Worm (Caenorhabditis elegans): ENCODE measurements around the gene nhr-197.
"Not testable (repeated sequence)": the region's sequence is repeated elsewhere in the genome, so short reads cannot be mapped to it uniquely, and the experiment has no call there.

nhr-197 gene

ce11 chrV:15668870-15669269 is 18.9 kb upstream of the nhr-197 start, which contains the start of gene K06B4.4:
Gene K06B4.4, plus strand, starts transcription at chrV:15669170.
- TF ChIP-seq daf-12 (tag; optimal IDR thresholded peaks at IDR 0.05) = no peak

- TF ChIP-seq ama-1 (optimal IDR thresholded peaks at IDR 0.05); madf-9 (GFP tag; conservative IDR thresholded peaks at IDR 0.05); dpl-1 (GFP tag; optimal IDR thresholded peaks at IDR 0.05): not testable (repeated sequence)
These were observed 17.6 kb upstream of the nhr-197 start, which contains the start of gene K06B4.15 for ce11 chrV:15670139-15670538. Gene K06B4.15, plus strand, starts transcription at chrV:15670439.

ce11 chrV:15673707-15674106 is 14.1 kb upstream of the nhr-197 start, which contains the start of gene nhr-51:
Gene nhr-51, plus strand, starts transcription at chrV:15674007.
- TF ChIP-seq zag-1 (tag; optimal IDR thresholded peaks at IDR 0.05) = no peak
- TF ChIP-seq tag-97 (GFP tag; IDR thresholded peaks at IDR 0.05) = no peak
- TF ChIP-seq hlh-11 (tag; optimal IDR thresholded peaks at IDR 0.05) = no peak
- no peak for TF ChIP-seq hif-1 (tag; optimal IDR thresholded peaks at IDR 0.05)
- TF ChIP-seq madf-9 (GFP tag; conservative IDR thresholded peaks at IDR 0.05) = no peak
- TF ChIP-seq ceh-44 (GFP tag; IDR thresholded peaks at IDR 0.05) = no peak
- no peak for TF ChIP-seq nhr-48 (tag; optimal IDR thresholded peaks at IDR 0.05)
- no peak for TF ChIP-seq jun-1 (tag; optimal IDR thresholded peaks at IDR 0.05)
- no peak for TF ChIP-seq unc-130 (GFP tag; optimal IDR thresholded peaks at IDR 0.05)
- TF ChIP-seq ZK337.2 (GFP tag; IDR thresholded peaks at IDR 0.05) = no peak
- TF ChIP-seq nhr-10 (tag; optimal IDR thresholded peaks at IDR 0.05) = no peak
- no peak for TF ChIP-seq ceh-32 (tag; optimal IDR thresholded peaks at IDR 0.05; ENCODE audit: poor library complexity)
- TF ChIP-seq zfp-3 (GFP tag; conservative IDR thresholded peaks at IDR 0.05) = no peak
- no peak for TF ChIP-seq lir-3 (tag; optimal IDR thresholded peaks at IDR 0.05)
- TF ChIP-seq T26A8.4 (GFP tag; IDR thresholded peaks at IDR 0.05) = no peak
- TF ChIP-seq sdz-12 (GFP tag; optimal IDR thresholded peaks at IDR 0.05) = no peak
- TF ChIP-seq aha-1 (tag) = no peak
- no peak for TF ChIP-seq fkh-10 (GFP tag; optimal IDR thresholded peaks at IDR 0.05)
- no peak for TF ChIP-seq ama-1 (optimal IDR thresholded peaks at IDR 0.05)
- no peak for TF ChIP-seq F37D6.2 (tag; optimal IDR thresholded peaks at IDR 0.05)

ce11 chrV:15674899-15675298 is 12.9 kb upstream of the nhr-197 start:
- 0 out of 2 replicates have a peak, but pooled peaks have one; percentile 31 for TF ChIP-seq dmd-8 (GFP tag; IDR thresholded peaks at IDR 0.05)
- peak; percentile 55 for TF ChIP-seq set-16 (GFP tag; IDR thresholded peaks at IDR 0.05)
- no peak for TF ChIP-seq F37D6.2 (tag; optimal IDR thresholded peaks at IDR 0.05)
- TF ChIP-seq mep-1 (tag; optimal IDR thresholded peaks at IDR 0.05) = no peak
- no peak for TF ChIP-seq lin-39 (tag; optimal IDR thresholded peaks at IDR 0.05)
- no peak for TF ChIP-seq mdt-29 (GFP tag; IDR thresholded peaks at IDR 0.05)
- TF ChIP-seq hmg-1.1 (GFP tag; IDR thresholded peaks at IDR 0.05) = no peak

ce11 chrV:15677222-15677621 is 10.5 kb upstream of the nhr-197 start, which contains the start of gene nhr-52:
Gene nhr-52, plus strand, starts transcription at chrV:15677522.
- TF ChIP-seq R02D3.7 (tag; optimal IDR thresholded peaks at IDR 0.05) (no peak), nhr-28 (tag; optimal IDR thresholded peaks at IDR 0.05) (no peak), zfp-3 (GFP tag; conservative IDR thresholded peaks at IDR 0.05) (no peak), lir-3 (tag; optimal IDR thresholded peaks at IDR 0.05) (no peak), daf-12 (tag; optimal IDR thresholded peaks at IDR 0.05) (no peak), nhr-41 (GFP tag; IDR thresholded peaks at IDR 0.05) (no peak), arid-1 (GFP tag; conservative IDR thresholded peaks at IDR 0.05) (no peak)

ce11 chrV:15685599-15685998 is 2.2 kb upstream of the nhr-197 start, which contains the start of gene nhr-196:
Gene nhr-196, plus strand, starts transcription at chrV:15685716.
- TF ChIP-seq daf-12 (tag; optimal IDR thresholded peaks at IDR 0.05) (no peak), madf-5 (GFP tag; IDR thresholded peaks at IDR 0.05) (no peak), T20F7.1 (GFP tag; optimal IDR thresholded peaks at IDR 0.05) (no peak), nhr-111 (GFP tag; optimal IDR thresholded peaks at IDR 0.05) (no peak), madf-9 (GFP tag; conservative IDR thresholded peaks at IDR 0.05) (no peak), ztf-7 (tag; optimal IDR thresholded peaks at IDR 0.05) (no peak), lin-39 (tag; optimal IDR thresholded peaks at IDR 0.05) (no peak), nhr-77 (tag; optimal IDR thresholded peaks at IDR 0.05) (no peak), jun-1 (tag; optimal IDR thresholded peaks at IDR 0.05) (no peak), set-16 (GFP tag; IDR thresholded peaks at IDR 0.05) (no peak), F26F4.8 (GFP tag; conservative IDR thresholded peaks at IDR 0.05) (no peak), snpc-1.2 (GFP tag; IDR thresholded peaks at IDR 0.05) (no peak), zip-2 (tag; optimal IDR thresholded peaks at IDR 0.05) (no peak), lsy-2 (tag; optimal IDR thresholded peaks at IDR 0.05) (no peak), sdz-12 (GFP tag; optimal IDR thresholded peaks at IDR 0.05) (no peak), Y48G9A.11 (GFP tag; IDR thresholded peaks at IDR 0.05) (no peak), dve-1 (tag; optimal IDR thresholded peaks at IDR 0.05; ENCODE audit: insufficient read depth) (no peak)
